Fruit fly (Drosophila melanogaster) Kc167 (cell line): Measurements from ENCODE around the gene CG45545.

Source experiments
- insv ChIP-seq: fragments of >200 bp; optimal IDR thresholded peaks from 3 replicates; lab custom pipeline; 2018; ENCODE audit warnings: missing external identifiers
- psq ChIP-seq: fragments of >200 bp; optimal IDR thresholded peaks from 2 replicates; lab custom pipeline; 2017; ENCODE audit warnings: missing external identifiers

dm6 chr3R:7508198-7508837 is 43.5 kb upstream of the CG45545 start:
- TF ChIP-seq psq (lab: Kevin White, UChicago): no peak
- no peak for TF ChIP-seq insv (lab: Kevin White, UChicago)
